Fruit fly (Drosophila melanogaster): ENCODE measurements around the gene asun.

asun gene

DNA sequence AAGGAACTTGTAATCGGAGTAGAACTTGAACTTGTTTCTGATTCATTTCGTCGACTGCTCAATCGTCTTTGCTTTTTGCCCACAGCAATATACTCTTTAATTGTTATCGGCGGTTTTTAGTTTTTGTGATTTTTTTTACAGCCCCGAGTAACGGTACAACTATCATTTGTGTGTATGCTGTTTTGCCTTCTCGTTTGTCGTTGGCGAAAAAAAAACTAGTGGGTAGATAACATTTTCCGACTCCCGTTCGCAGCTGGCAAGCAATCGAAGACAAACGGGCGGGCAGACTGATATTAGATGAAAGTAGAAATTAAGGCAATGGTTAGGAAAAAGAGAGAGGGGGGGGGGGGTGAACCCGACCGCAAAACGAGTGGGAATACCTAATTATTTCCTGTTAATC, 23.8 kb downstream of the asun start:
- no peak for TF ChIP-seq psq (optimal IDR thresholded peaks at IDR 0.05)
- TF ChIP-seq EcR (GFP tag; optimal IDR thresholded peaks at IDR 0.05), result no peak
- TF ChIP-seq Dll (optimal IDR thresholded peaks at IDR 0.05), result no peak
- TF ChIP-seq pan (optimal IDR thresholded peaks at IDR 0.05), result no peak
- TF ChIP-seq usp (GFP tag; optimal IDR thresholded peaks at IDR 0.05), result no peak
- TF ChIP-seq CG8478 (optimal IDR thresholded peaks at IDR 0.05), result no peak

DNA sequence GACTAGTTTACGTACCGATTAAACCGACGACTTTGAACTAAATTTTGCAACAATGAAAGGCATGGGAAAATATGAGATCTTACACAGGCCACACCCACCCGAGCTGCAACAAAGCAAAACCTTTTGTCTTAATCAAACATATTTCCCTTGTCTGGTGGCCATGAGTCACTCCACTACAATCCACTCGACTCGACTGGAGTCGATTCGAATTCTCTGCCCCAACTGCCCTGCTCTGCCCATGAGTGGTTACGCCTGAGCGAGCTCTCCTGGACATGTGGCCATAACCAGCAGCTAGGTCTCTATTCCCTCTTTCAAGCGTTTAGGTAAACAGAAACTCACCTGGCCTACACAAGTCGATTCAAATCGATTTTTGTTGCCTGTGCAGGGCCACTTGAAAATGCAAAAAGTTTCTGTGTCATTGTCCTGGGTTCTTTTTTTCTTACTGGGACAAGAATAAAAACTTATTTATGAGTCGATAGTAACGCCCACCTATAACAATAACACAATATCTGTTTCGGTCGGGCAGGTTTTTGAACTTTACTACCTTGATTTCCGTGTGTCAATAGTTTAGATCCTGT, 24.7 kb downstream of the asun start:
- TF ChIP-seq Dll (optimal IDR thresholded peaks at IDR 0.05) (no peak), CG8478 (optimal IDR thresholded peaks at IDR 0.05) (no peak), psq (optimal IDR thresholded peaks at IDR 0.05) (no peak), pan (optimal IDR thresholded peaks at IDR 0.05) (no peak), usp (GFP tag; optimal IDR thresholded peaks at IDR 0.05) (no peak), EcR (GFP tag; optimal IDR thresholded peaks at IDR 0.05) (no peak)

DNA sequence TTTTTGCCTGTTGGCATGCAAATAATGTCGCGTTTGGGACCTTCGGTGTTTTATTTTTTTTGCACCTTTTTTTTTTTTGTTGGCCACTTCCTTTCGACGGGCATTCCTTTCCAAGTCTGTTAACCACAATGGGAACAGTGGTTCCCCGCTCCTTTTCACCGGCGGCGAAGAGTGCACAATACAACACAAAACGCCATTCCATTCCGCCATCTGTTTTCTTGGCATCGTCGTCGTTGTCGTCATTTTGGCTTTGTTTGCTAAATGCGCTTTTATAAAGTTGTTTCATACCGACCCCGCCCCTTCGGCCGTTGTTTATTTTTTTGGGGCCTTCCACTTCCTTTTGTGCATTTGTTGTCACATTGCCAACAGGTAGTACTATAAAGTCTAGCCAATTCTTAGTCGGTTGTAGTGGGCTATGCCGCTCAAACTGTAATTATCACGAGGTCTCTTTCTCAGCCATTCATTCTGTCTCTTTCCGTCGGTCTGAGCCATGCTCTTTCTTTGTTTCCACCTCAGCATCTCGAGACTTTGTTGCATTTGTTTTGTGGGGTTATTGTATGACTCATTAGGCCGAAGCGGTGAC, 26.3 kb downstream of the asun start:
- TF ChIP-seq pan (optimal IDR thresholded peaks at IDR 0.05), result no peak
- no peak for TF ChIP-seq usp (GFP tag; optimal IDR thresholded peaks at IDR 0.05)
- TF ChIP-seq CG8478 (optimal IDR thresholded peaks at IDR 0.05), result no peak
- peak in 1 of 2 experiments; percentile 36 for TF ChIP-seq EcR (GFP tag; optimal IDR thresholded peaks at IDR 0.05)
- TF ChIP-seq Dll (optimal IDR thresholded peaks at IDR 0.05), result no peak
- no peak for TF ChIP-seq psq (optimal IDR thresholded peaks at IDR 0.05)

DNA sequence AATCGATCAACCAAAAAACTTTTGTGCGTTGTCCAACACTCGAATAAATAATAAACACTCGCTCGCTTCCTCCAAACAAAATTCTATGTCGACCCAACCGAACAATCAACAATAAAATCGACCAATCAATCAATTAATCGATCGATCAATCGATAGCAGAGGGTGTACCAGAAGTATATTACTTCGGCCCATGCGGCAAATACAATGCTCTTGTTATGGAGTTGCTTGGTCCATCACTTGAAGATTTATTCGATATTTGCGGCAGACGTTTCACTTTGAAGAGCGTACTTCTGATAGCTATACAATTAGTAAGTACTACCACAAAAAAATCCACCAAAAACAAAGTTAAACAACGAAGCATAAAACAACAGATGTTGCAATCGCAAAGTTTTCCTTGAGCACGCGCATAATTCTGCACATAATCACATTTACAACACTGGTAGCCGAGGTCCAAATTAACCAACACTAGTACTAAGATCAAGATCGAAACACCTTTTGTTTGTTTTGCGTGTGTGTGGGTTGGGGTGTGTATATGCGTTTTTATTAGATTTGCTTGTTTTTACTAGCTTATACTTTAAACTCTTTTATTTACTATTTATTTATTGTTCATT, 31.5 kb downstream of the asun start:
- TF ChIP-seq CG8478 (optimal IDR thresholded peaks at IDR 0.05) (no peak), Dll (optimal IDR thresholded peaks at IDR 0.05) (no peak), pan (optimal IDR thresholded peaks at IDR 0.05) (no peak), usp (GFP tag; optimal IDR thresholded peaks at IDR 0.05) (no peak), EcR (GFP tag; optimal IDR thresholded peaks at IDR 0.05) (no peak), psq (optimal IDR thresholded peaks at IDR 0.05) (no peak)

DNA sequence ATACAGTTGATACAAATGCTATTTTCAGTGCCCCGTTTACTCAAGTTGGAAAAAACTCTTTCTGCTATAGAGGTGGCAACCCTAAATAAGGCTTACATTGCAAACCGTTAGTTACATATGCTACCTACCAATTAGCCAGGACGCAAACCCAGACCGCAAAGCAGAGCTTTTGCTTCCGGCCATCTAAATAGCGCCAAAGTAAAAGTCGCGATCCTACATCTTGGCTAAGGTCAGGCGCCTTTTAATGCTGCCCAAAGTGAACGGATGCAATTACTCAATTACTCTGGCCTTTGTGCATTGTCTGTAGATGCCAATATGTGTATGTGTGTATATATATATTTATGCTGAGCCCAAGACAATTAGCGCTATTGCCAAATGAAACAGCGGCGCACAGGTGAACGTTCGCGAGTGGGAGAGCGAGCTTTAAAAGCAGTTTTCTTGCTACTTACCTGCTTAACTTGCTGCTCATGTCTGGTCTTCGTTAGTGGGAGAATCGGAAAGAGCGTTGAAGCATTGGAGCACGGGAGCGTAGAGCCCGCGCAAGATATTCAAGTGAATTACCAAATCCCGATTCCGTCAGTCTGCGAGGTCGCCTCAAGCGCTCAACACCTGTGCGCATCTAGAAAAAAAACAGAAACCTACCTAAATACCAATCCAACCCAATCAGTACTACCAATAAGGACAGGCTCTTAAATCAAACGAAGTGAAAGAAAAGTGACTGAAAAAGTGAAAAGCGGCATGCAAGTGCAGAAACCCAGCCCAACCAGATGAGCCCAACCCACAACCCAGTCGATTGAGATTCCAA, 41.3 kb downstream of the asun start, which contains the start of gene Zip89B:
Gene Zip89B, plus strand, starts transcription at position 574 of the 805 bp plus-strand sequence.
- TF ChIP-seq EcR (GFP tag; optimal IDR thresholded peaks at IDR 0.05) (peak in 1 of 2 experiments; percentile 59), usp (GFP tag; optimal IDR thresholded peaks at IDR 0.05) (no peak)

DNA sequence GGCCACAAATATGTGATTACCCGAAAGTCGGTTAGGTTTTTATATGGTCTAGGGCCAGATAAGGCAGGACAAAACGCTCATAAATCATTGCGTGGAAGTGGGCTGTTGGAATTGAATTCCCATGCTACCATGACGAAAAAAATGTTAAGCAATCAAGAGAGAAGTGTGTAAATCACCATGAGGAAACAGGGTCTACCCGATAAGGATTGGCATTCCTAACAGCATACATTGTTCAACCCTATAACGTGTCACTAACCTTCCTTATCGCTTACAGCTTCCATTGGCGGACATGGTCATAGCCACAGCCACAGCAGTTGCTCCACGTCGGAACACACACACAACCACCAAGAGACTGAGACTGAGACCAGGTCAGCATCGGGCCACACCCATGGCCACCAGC, 44.0 kb downstream of the asun start:
- TF ChIP-seq EcR (GFP tag; optimal IDR thresholded peaks at IDR 0.05) (no peak), pan (optimal IDR thresholded peaks at IDR 0.05) (no peak), Dll (optimal IDR thresholded peaks at IDR 0.05) (no peak), usp (GFP tag; optimal IDR thresholded peaks at IDR 0.05) (no peak), CG8478 (optimal IDR thresholded peaks at IDR 0.05) (no peak), psq (optimal IDR thresholded peaks at IDR 0.05) (no peak)

DNA sequence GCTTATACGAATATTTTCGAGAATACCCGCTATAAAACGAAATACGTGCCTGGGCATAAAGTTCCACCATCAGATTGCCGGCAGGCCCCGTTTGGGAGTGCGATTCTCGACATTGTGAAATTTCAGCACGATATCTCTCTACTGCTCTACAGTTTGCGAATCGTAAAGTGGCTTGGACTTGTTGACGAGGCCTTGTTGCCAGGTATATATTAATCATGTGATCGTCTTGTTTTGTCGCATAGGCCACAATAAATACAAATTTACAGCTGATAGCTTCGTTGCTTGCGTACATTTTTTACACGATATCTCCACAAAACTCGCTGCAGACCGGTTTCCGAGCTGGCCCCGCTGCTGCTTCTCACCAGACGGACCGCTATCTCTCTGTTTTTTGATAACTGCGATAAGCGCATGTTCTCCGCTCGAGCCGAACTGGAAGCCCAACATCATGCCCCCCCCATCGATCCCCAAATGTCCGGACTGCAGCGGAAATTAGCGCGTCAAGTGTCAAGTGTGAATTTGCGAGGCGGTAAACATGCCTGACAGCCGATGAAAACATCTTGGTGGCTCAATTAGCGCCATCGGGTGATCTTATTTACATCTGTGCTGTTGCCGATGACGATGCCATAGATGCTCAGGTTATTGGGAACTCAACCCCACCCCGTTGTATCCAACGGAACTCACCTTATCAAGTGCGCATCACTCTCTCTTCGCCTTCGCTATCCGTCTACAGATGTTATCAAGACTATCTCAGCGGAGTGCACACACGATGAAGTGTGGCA, 45.4 kb downstream of the asun start:
- TF ChIP-seq pan (optimal IDR thresholded peaks at IDR 0.05), result no peak
- no peak for TF ChIP-seq EcR (GFP tag; optimal IDR thresholded peaks at IDR 0.05)
- TF ChIP-seq psq (optimal IDR thresholded peaks at IDR 0.05), result no peak
- TF ChIP-seq Dll (optimal IDR thresholded peaks at IDR 0.05), result no peak
- TF ChIP-seq usp (GFP tag; optimal IDR thresholded peaks at IDR 0.05), result no peak
- TF ChIP-seq CG8478 (optimal IDR thresholded peaks at IDR 0.05), result no peak

DNA sequence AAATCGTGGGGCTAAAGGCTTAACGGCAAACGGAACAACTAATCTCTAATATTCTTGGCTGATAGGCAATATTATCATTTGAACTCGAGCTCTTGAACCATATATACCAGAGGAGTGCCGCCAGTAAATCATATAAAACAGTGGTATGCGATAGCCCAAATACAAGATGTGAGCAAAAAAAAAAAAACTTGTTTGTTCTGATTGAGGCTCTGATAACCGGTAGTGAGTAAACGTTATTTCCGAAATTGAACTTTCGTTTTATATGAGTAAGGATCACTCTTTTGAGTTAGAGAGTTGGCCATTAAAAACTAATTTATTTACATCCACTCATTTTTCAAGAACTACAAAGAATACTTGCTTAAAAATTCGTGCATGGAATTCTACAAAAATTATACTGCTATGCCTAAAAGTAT, 46.0 kb downstream of the asun start:
- no peak for TF ChIP-seq pan (optimal IDR thresholded peaks at IDR 0.05)
- TF ChIP-seq EcR (GFP tag; optimal IDR thresholded peaks at IDR 0.05), result no peak
- TF ChIP-seq usp (GFP tag; optimal IDR thresholded peaks at IDR 0.05), result no peak
- TF ChIP-seq Dll (optimal IDR thresholded peaks at IDR 0.05), result no peak
- TF ChIP-seq psq (optimal IDR thresholded peaks at IDR 0.05), result no peak
- no peak for TF ChIP-seq CG8478 (optimal IDR thresholded peaks at IDR 0.05)

Measured in whole organism.